Worm (Caenorhabditis elegans): Measurements from ENCODE around the gene shw-3.

DNA sequence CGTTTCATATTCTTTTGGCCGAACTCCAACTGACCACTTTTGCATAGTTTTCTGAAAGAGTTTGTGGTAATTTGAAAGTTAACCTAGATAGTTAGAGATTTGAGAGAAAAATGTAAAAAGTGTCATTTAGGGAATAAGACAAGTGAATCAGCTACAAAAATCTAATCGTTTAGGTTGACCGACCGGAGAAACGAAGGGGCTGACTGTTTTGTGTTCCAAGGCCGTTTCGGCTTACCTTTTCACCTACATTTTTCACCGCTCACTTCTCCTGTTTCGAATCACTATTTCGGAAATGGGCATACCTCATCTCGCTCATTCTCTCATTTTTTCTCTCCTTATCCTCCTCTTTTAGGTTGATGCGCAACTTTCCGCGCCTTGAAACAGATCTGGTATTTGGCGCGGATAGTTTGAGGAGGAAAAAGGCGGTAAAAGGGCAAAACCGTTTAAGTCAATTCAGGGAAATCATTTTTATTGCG, 25.8 kb downstream of the shw-3 start, which contains the start of gene mpst-7:
- no peak for TF ChIP-seq aly-2 (tag; optimal IDR thresholded peaks at IDR 0.05)
- no peak for TF ChIP-seq ceh-82 (tag; optimal IDR thresholded peaks at IDR 0.05)
- TF ChIP-seq elt-2 (tag; optimal IDR thresholded peaks at IDR 0.05), result no peak
- TF ChIP-seq nhr-28 (tag; optimal IDR thresholded peaks at IDR 0.05), result no peak
- no peak for TF ChIP-seq nhr-77 (tag; optimal IDR thresholded peaks at IDR 0.05)
- TF ChIP-seq nhr-237 (tag; optimal IDR thresholded peaks at IDR 0.05), result no peak
- no peak for TF ChIP-seq tbx-2 (tag; optimal IDR thresholded peaks at IDR 0.05)

All from whole organism, L3 larva.